Worm (Caenorhabditis elegans) whole organism, L4/young adult: ENCODE data around the gene ZC404.15.

Source experiments
- W03F9.2 ChIP-seq: fragments of 150-350 bp; optimal IDR thresholded peaks from 2 replicates; lab custom pipeline; 2014; ENCODE audit warnings: missing biosample characterization, missing genetic modification characterization
- dao-5 ChIP-seq: sonication (generic microtip); optimal IDR thresholded peaks from 2 replicates; lab custom pipeline; 2016; ENCODE audit warnings: missing genotype, missing genetic modification characterization, moderate library complexity, missing compliant biosample characterization
- him-1 ChIP-seq: sonication (generic microtip); optimal IDR thresholded peaks from 2 replicates; lab custom pipeline; 2016; ENCODE audit warnings: missing genotype, missing genetic modification reagents, missing genetic modification characterization, missing compliant biosample characterization

DNA sequence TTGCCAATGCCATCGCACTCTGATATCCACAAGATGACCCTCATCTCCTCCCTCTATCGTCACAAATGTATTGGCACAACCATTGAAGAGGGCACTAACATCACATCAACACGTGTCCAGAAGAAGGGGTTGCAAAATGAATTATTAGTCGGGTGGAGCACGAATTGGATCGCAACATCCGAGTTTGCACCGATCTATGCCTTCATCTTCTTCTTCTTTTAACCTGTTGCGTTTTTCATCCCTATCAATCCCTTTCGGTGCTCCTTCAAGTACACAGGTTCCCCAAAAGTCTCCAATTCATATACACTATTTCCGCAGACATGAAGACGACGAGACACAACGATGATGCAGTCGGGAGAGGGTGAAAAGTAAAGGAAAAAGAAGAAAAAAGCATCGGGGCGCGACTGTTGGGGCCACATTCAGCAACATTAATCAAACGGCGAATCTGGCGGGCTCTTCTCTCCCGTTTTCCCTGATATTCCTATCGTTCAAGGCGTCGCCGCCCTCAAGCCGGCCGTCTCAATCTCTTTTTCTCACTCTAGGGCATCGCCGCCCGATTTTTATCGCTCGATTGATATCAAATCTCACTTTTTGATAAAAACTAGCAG lies 28.7 kb upstream of the ZC404.15 start:
- TF ChIP-seq dao-5 (tag; lab: Kevin White, UChicago) (no peak), him-1 (tag; lab: Kevin White, UChicago) (no peak), W03F9.2 (tag; lab: Kevin White, UChicago) (no peak)
